Fruit fly (Drosophila melanogaster) whole organism, embryonic: Measurements from ENCODE around the gene mtsh.

Experiments used
- Ada2b ChIP-seq: fragments of 200-800 bp; sonication (Bioruptor generic); IDR thresholded peaks from 2 replicates; pipeline ENCODE4 v1.3.6; 2022; ENCODE audit warnings: missing biosample characterization, missing genetic modification characterization
- Awh ChIP-seq: fragments of 200-800 bp; sonication (Bioruptor generic); IDR thresholded peaks from 2 replicates; pipeline ENCODE4, ENCODE4 v1.3.6; 2022; ENCODE audit warnings: missing biosample characterization, missing genetic modification characterization
- Bdp1 ChIP-seq: fragments of 200-800 bp; sonication (Bioruptor generic); optimal IDR thresholded peaks from 3 replicates; lab custom pipeline; 2016; ENCODE audit warnings: missing biosample characterization, missing genetic modification characterization
- CG10321 ChIP-seq: fragments of 200-800 bp; sonication (Bioruptor generic); IDR thresholded peaks from 2 replicates; pipeline ENCODE4 v1.3.6; 2022; ENCODE audit warnings: missing biosample characterization, missing genetic modification characterization
- CG13424 ChIP-seq: fragments of 200-800 bp; sonication (Bioruptor generic); optimal IDR thresholded peaks from 2 replicates; lab custom pipeline; 2019; ENCODE audit warnings: missing biosample characterization, mild to moderate bottlenecking, missing genetic modification characterization, moderate library complexity
- CG13624 ChIP-seq: fragments of 200-800 bp; sonication (Bioruptor generic); optimal IDR thresholded peaks from 2 replicates; lab custom pipeline; 2016; ENCODE audit warnings: missing biosample characterization, missing genetic modification characterization
- CG14667 ChIP-seq: fragments of 200-800 bp; sonication (Bioruptor generic); IDR thresholded peaks from 2 replicates; pipeline ENCODE4 v1.3.6; 2022; ENCODE audit warnings: missing biosample characterization, missing genetic modification characterization
- CG14710 ChIP-seq: fragments of 200-800 bp; sonication (Bioruptor generic); optimal IDR thresholded peaks from 3 replicates; lab custom pipeline; 2019; ENCODE audit warnings: missing biosample characterization, mild to moderate bottlenecking, missing genetic modification characterization, moderate library complexity
- CG17186 ChIP-seq: fragments of 200-800 bp; sonication (Bioruptor generic); optimal IDR thresholded peaks from 3 replicates; lab custom pipeline; 2017; ENCODE audit warnings: missing biosample characterization, missing genetic modification reagents, missing genetic modification characterization
- CG17568 ChIP-seq: fragments of 200-800 bp; sonication (Bioruptor generic); optimal IDR thresholded peaks from 2 replicates; lab custom pipeline; 2018; ENCODE audit warnings: missing biosample characterization, mild to moderate bottlenecking, missing genetic modification characterization, moderate library complexity
- CG17612 ChIP-seq: fragments of 200-800 bp; sonication (Bioruptor generic); IDR thresholded peaks from 2 replicates; pipeline ENCODE4 v1.3.6; 2022; ENCODE audit warnings: missing biosample characterization, missing genetic modification characterization
- CG18599 ChIP-seq: fragments of 200-800 bp; sonication (Bioruptor generic); optimal IDR thresholded peaks from 3 replicates; lab custom pipeline; 2017; ENCODE audit warnings: missing biosample characterization, missing genetic modification characterization, mild to moderate bottlenecking, moderate library complexity, missing genetic modification reagents
- CG2875 ChIP-seq: fragments of 200-800 bp; sonication (Bioruptor generic); optimal IDR thresholded peaks from 2 replicates; lab custom pipeline; 2017; ENCODE audit warnings: missing biosample characterization, mild to moderate bottlenecking, missing genetic modification characterization, missing genetic modification reagents
- CG31365 ChIP-seq: fragments of 200-800 bp; sonication (Bioruptor generic); optimal IDR thresholded peaks from 2 replicates; lab custom pipeline; 2018; ENCODE audit warnings: missing biosample characterization, mild to moderate bottlenecking, missing genetic modification characterization
- CG32772 ChIP-seq: fragments of 200-800 bp; sonication (Bioruptor generic); IDR thresholded peaks from 2 replicates; pipeline ENCODE4 v1.3.6; 2022; ENCODE audit warnings: missing biosample characterization, missing genetic modification characterization
- CG43689 ChIP-seq: fragments of 200-800 bp; sonication (Bioruptor generic); IDR thresholded peaks from 2 replicates; pipeline ENCODE4 v1.3.6; 2022; ENCODE audit warnings: missing biosample characterization, missing genetic modification characterization
- CG4617 ChIP-seq: fragments of 200-800 bp; sonication (Bioruptor generic); optimal IDR thresholded peaks from 3 replicates; lab custom pipeline; 2016; ENCODE audit warnings: missing biosample characterization, missing genetic modification characterization, borderline replicate concordance
- CG6813 ChIP-seq: fragments of 200-800 bp; sonication (Bioruptor generic); optimal IDR thresholded peaks from 2 replicates; lab custom pipeline; 2017; ENCODE audit warnings: missing biosample characterization, missing genetic modification characterization, mild to moderate bottlenecking, moderate library complexity, missing genetic modification reagents
- CG7372 ChIP-seq: fragments of 200-800 bp; sonication (Bioruptor generic); IDR thresholded peaks from 2 replicates; pipeline ENCODE4 v1.3.6; 2022; ENCODE audit warnings: missing biosample characterization, missing genetic modification characterization
- CG7556 ChIP-seq: fragments of 200-800 bp; sonication (Bioruptor generic); optimal IDR thresholded peaks from 2 replicates; lab custom pipeline; 2017; ENCODE audit warnings: missing biosample characterization, mild to moderate bottlenecking, missing genetic modification characterization
- CTCF ChIP-seq: fragments of 200-800 bp; sonication (Bioruptor generic); optimal IDR thresholded peaks from 2 replicates; lab custom pipeline; 2017; ENCODE audit warnings: missing biosample characterization, mild to moderate bottlenecking, missing genetic modification characterization, moderate library complexity
- CoRest ChIP-seq: fragments of 200-800 bp; sonication (Bioruptor generic); optimal IDR thresholded peaks from 3 replicates; lab custom pipeline; 2018; ENCODE audit warnings: missing biosample characterization, mild to moderate bottlenecking, missing genetic modification characterization, moderate library complexity
- CrebB ChIP-seq: fragments of 200-800 bp; sonication (Bioruptor generic); optimal IDR thresholded peaks from 3 replicates; lab custom pipeline; 2018; ENCODE audit warnings: missing biosample characterization, mild to moderate bottlenecking, missing genetic modification characterization
- Deaf1 ChIP-seq: fragments of 200-800 bp; optimal IDR thresholded peaks from 3 replicates; lab custom pipeline; 2019; ENCODE audit warnings: missing biosample characterization, mild to moderate bottlenecking, missing genetic modification characterization, moderate library complexity
- Dek ChIP-seq: fragments of 200-800 bp; sonication (Bioruptor generic); optimal IDR thresholded peaks from 3 replicates; lab custom pipeline; 2019; ENCODE audit warnings: missing biosample characterization, mild to moderate bottlenecking, missing genetic modification characterization, moderate library complexity
- Doc2 ChIP-seq: fragments of 200-800 bp; sonication (Bioruptor generic); IDR thresholded peaks from 2 replicates; pipeline ENCODE4 v1.3.6; 2022; ENCODE audit warnings: missing biosample characterization, missing genetic modification characterization
- Dp ChIP-seq: fragments of 200-800 bp; sonication (Bioruptor generic); optimal IDR thresholded peaks from 2 replicates; lab custom pipeline; 2018; ENCODE audit warnings: missing biosample characterization, mild to moderate bottlenecking, missing genetic modification characterization, moderate library complexity
- E2f1 ChIP-seq: fragments of 200-800 bp; sonication (Bioruptor generic); IDR thresholded peaks from 2 replicates; pipeline ENCODE4 v1.3.6; 2022; ENCODE audit warnings: missing biosample characterization, missing genetic modification characterization
- Hmr ChIP-seq: fragments of 200-800 bp; sonication (Bioruptor generic); optimal IDR thresholded peaks from 3 replicates; lab custom pipeline; 2017; ENCODE audit warnings: mild to moderate bottlenecking, missing biosample characterization, missing genetic modification reagents, missing genetic modification characterization
- MTF-1 ChIP-seq: fragments of 200-800 bp; sonication (Bioruptor generic); optimal IDR thresholded peaks from 2 replicates; lab custom pipeline; 2018; ENCODE audit warnings: missing biosample characterization, mild to moderate bottlenecking, missing genetic modification characterization, borderline replicate concordance
- Max ChIP-seq: fragments of 200-800 bp; sonication (Bioruptor generic); optimal IDR thresholded peaks from 2 replicates; lab custom pipeline; 2016; ENCODE audit warnings: missing biosample characterization, mild to moderate bottlenecking, missing genetic modification characterization
- Rfx ChIP-seq: fragments of 200-800 bp; sonication (Bioruptor generic); IDR thresholded peaks from 2 replicates; pipeline ENCODE4 v1.3.6; 2022; ENCODE audit warnings: missing biosample characterization, missing genetic modification characterization
- Sin3A ChIP-seq: fragments of >200 bp; optimal IDR thresholded peaks from 2 replicates; lab custom pipeline; 2018
- Ssrp ChIP-seq: fragments of 200-800 bp; sonication (Bioruptor generic); optimal IDR thresholded peaks from 2 replicates; lab custom pipeline; 2018; ENCODE audit warnings: missing biosample characterization, mild to moderate bottlenecking, missing genetic modification characterization, moderate library complexity
- Xrp1 ChIP-seq: fragments of 200-800 bp; sonication (Bioruptor generic); IDR thresholded peaks from 2 replicates; pipeline ENCODE4 v1.3.6; 2022; ENCODE audit warnings: missing biosample characterization, missing genetic modification characterization
- ara ChIP-seq: fragments of 200-800 bp; sonication (Bioruptor generic); IDR thresholded peaks from 2 replicates; pipeline ENCODE4 v1.3.6; 2022; ENCODE audit warnings: missing biosample characterization, missing genetic modification characterization
- ase ChIP-seq: fragments of 200-800 bp; sonication (Bioruptor generic); IDR thresholded peaks from 3 replicates; pipeline ENCODE4 v1.3.6; 2022; ENCODE audit warnings: missing biosample characterization, missing genetic modification characterization
- croc ChIP-seq: fragments of 200-800 bp; sonication (Bioruptor generic); conservative IDR thresholded peaks from 3 replicates; pipeline ENCODE4 v1.3.6; 2022; ENCODE audit warnings: missing biosample characterization, missing genetic modification characterization
- da ChIP-seq: fragments of 200-800 bp; sonication (Bioruptor generic); optimal IDR thresholded peaks from 2 replicates; lab custom pipeline; 2016; ENCODE audit warnings: missing biosample characterization, missing genetic modification characterization
- dan ChIP-seq: fragments of 200-800 bp; sonication (Bioruptor generic); IDR thresholded peaks from 2 replicates; pipeline ENCODE4 v1.3.6; 2022; ENCODE audit warnings: missing biosample characterization, missing genetic modification characterization
- disco-r ChIP-seq: fragments of 200-800 bp; sonication (Bioruptor generic); optimal IDR thresholded peaks from 2 replicates; lab custom pipeline; 2016; ENCODE audit warnings: missing biosample characterization, missing genetic modification characterization
- dmrt11E ChIP-seq: fragments of 200-800 bp; sonication (Bioruptor generic); optimal IDR thresholded peaks from 3 replicates; lab custom pipeline; 2018; ENCODE audit warnings: missing biosample characterization, mild to moderate bottlenecking, missing genetic modification characterization, moderate library complexity
- fd96Cb ChIP-seq: fragments of 200-800 bp; sonication (Bioruptor generic); optimal IDR thresholded peaks from 2 replicates; lab custom pipeline; 2018; ENCODE audit warnings: missing biosample characterization, mild to moderate bottlenecking, missing genetic modification characterization, moderate library complexity
- gcm2 ChIP-seq: fragments of 200-800 bp; sonication (Bioruptor generic); optimal IDR thresholded peaks from 2 replicates; lab custom pipeline; 2016; ENCODE audit warnings: missing biosample characterization, missing genetic modification characterization
- gro ChIP-seq: fragments of 200-800 bp; sonication (Bioruptor generic); optimal IDR thresholded peaks from 2 replicates; lab custom pipeline; 2016; ENCODE audit warnings: missing biosample characterization, missing genetic modification characterization
- jing ChIP-seq: fragments of 200-800 bp; sonication (Bioruptor generic); optimal IDR thresholded peaks from 2 replicates; lab custom pipeline; 2018; ENCODE audit warnings: missing biosample characterization, mild to moderate bottlenecking, missing genetic modification characterization
- org-1 ChIP-seq: fragments of 200-800 bp; sonication (Bioruptor generic); optimal IDR thresholded peaks from 2 replicates; lab custom pipeline; 2017; ENCODE audit warnings: missing biosample characterization, missing genetic modification characterization
- rib ChIP-seq: fragments of 200-800 bp; sonication (Bioruptor generic); IDR thresholded peaks from 2 replicates; pipeline ENCODE4 v1.3.6; 2022; ENCODE audit warnings: missing biosample characterization, missing genetic modification characterization
- tna ChIP-seq: fragments of 200-800 bp; sonication (Bioruptor generic); IDR thresholded peaks from 2 replicates; pipeline ENCODE4 v1.3.6; 2022; ENCODE audit warnings: missing biosample characterization, missing genetic modification characterization; ENCODE audit not compliant: partially characterized antibody
- tx ChIP-seq: fragments of 200-800 bp; sonication (Bioruptor generic); optimal IDR thresholded peaks from 2 replicates; lab custom pipeline; 2016; ENCODE audit warnings: missing biosample characterization, missing genetic modification characterization
- yki ChIP-seq: fragments of >200 bp; optimal IDR thresholded peaks from 3 replicates; lab custom pipeline; 2018

The mtsh gene

DNA sequence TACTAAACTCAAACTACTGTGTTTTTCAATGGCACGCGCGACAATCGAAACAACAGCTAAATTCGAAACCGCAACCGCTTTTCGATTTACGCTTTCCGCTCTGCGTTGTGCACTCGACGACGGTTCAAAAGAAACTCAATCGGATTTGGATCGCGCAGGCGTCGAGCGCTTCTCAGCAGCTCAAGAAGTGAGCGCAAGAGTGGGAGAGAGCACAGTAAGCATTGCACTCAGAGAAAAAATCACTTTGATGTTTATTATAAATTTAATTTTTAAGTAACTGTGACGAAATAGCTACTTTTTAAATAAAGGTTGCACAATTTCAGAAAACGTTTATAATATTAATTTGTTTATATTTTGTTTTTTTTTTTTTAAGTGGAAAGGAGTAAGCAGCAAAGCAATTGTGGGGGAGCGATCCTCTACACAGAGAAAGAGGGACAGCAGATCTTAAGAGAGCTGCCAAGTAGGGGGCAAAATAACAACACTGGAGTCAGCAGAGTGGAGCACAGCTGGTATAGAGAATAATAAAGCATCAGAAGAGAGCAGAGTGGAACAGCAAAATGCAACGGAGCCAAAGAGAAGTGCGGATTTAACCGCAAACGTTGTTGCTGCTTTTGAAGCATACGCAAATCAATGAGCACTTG is 42.0 kb downstream of the mtsh start (continued):
- TF ChIP-seq Sin3A (lab: Kevin White, UChicago), result no peak
- TF ChIP-seq Xrp1 (GFP tag; lab: Robert Waterston, UW), result peak; percentile 100
- peak; percentile 93 for TF ChIP-seq CG17612
- TF ChIP-seq jing, result peak; percentile 77
- peak; percentile 96 for TF ChIP-seq CG17568 (GFP tag; lab: Kevin White, UChicago)
- TF ChIP-seq CG4617 (GFP tag; lab: Kevin White, UChicago), result peak; percentile 93
- peak; percentile 87 for TF ChIP-seq CG13624 (GFP tag; lab: Kevin White, UChicago)
- TF ChIP-seq CG17186, result peak; percentile 81
- peak; percentile 97 for TF ChIP-seq Rfx (GFP tag; lab: Robert Waterston, UW)
- TF ChIP-seq rib, result peak; percentile 97
- TF ChIP-seq dan (GFP tag; lab: Robert Waterston, UW), result no peak; the same call in 1 of the 2 replicates
- TF ChIP-seq CG32772 (GFP tag; lab: Robert Waterston, UW), result peak; percentile 99
- peak; percentile 98 for TF ChIP-seq Ada2b (GFP tag; lab: Robert Waterston, UW)
- peak; percentile 96 for TF ChIP-seq CrebB
- peak; percentile 97 for TF ChIP-seq CG7372 (GFP tag; lab: Robert Waterston, UW)
- peak; percentile 79 for TF ChIP-seq tx (GFP tag; lab: Kevin White, UChicago)
- TF ChIP-seq da (GFP tag; lab: Kevin White, UChicago), result peak; percentile 73
- TF ChIP-seq CG6813 (GFP tag; lab: Kevin White, UChicago), result peak; percentile 98
- TF ChIP-seq Dp (GFP tag; lab: Kevin White, UChicago), result no peak
- TF ChIP-seq disco-r (GFP tag; lab: Kevin White, UChicago), result peak; percentile 85
- TF ChIP-seq Hmr (GFP tag; lab: Kevin White, UChicago), result peak; percentile 96
- TF ChIP-seq dmrt11E (tag; lab: Kevin White, UChicago), result peak; percentile 99
- peak; percentile 98 for TF ChIP-seq Max (GFP tag; lab: Kevin White, UChicago)
- TF ChIP-seq E2f1 (GFP tag; lab: Robert Waterston, UW), result peak; percentile 99
- TF ChIP-seq CG31365 (tag; lab: Kevin White, UChicago), result peak; percentile 73
- TF ChIP-seq ara (GFP tag; lab: Robert Waterston, UW), result peak; percentile 99
- peak; percentile 6 for TF ChIP-seq yki (lab: Kevin White, UChicago)
- TF ChIP-seq CG43689 (GFP tag; lab: Robert Waterston, UW), result peak; percentile 98
- peak; percentile 99 for TF ChIP-seq ase (GFP tag; lab: Robert Waterston, UW)
- TF ChIP-seq CG10321 (GFP tag; lab: Robert Waterston, UW), result peak; percentile 85
- peak; percentile 96 for TF ChIP-seq Dek (tag; lab: Kevin White, UChicago)
- TF ChIP-seq CG14710 (tag; lab: Kevin White, UChicago), result peak; percentile 98
- peak; percentile 97 for TF ChIP-seq CG18599 (GFP tag; lab: Kevin White, UChicago)
- TF ChIP-seq Ssrp, result peak; percentile 98
- TF ChIP-seq croc (GFP tag; lab: Robert Waterston, UW), result peak; percentile 99
- peak; percentile 99 for TF ChIP-seq Awh (GFP tag; lab: Robert Waterston, UW)
- peak; percentile 87 for TF ChIP-seq Bdp1 (GFP tag; lab: Kevin White, UChicago)
- TF ChIP-seq fd96Cb (tag; lab: Kevin White, UChicago), result peak; percentile 98
- peak; percentile 91 for TF ChIP-seq gcm2 (GFP tag; lab: Kevin White, UChicago)
- TF ChIP-seq Deaf1 (tag; lab: Kevin White, UChicago), result peak; percentile 78
- TF ChIP-seq CTCF (GFP tag; lab: Kevin White, UChicago), result peak; percentile 67
- TF ChIP-seq MTF-1 (GFP tag; lab: Kevin White, UChicago), result peak; percentile 95
- peak; percentile 99 for TF ChIP-seq CG13424 (tag; lab: Kevin White, UChicago)
- peak; percentile 98 for TF ChIP-seq CoRest (tag; lab: Kevin White, UChicago)
- peak; percentile 83 for TF ChIP-seq Doc2 (GFP tag; lab: Robert Waterston, UW)
- peak; percentile 98 for TF ChIP-seq CG7556
- TF ChIP-seq CG2875 (GFP tag; lab: Kevin White, UChicago), result peak; percentile 99
- peak; percentile 94 for TF ChIP-seq org-1 (GFP tag; lab: Kevin White, UChicago)
- TF ChIP-seq CG14667 (GFP tag; lab: Robert Waterston, UW), result peak; percentile 98; the same call in 1 of the 2 replicates
- TF ChIP-seq tna (GFP tag; lab: Robert Waterston, UW), result no peak; the same call in 1 of the 2 replicates
- TF ChIP-seq gro, result peak; percentile 79
